Fruit fly (Drosophila melanogaster) whole organism, embryonic: Measurements from ENCODE around the gene CG16789.

Experiments
- CG16813 ChIP-seq: fragments of 200-800 bp; sonication (Bioruptor generic); IDR thresholded peaks from 3 replicates; pipeline ENCODE4 v1.3.6; 2022; ENCODE audit warnings: missing biosample characterization, missing genetic modification characterization; ENCODE audit not compliant: partially characterized antibody
- CG5245 ChIP-seq: fragments of 200-800 bp; sonication (Bioruptor generic); optimal IDR thresholded peaks from 3 replicates; lab custom pipeline; 2016; ENCODE audit warnings: missing biosample characterization, missing genetic modification characterization
- Six4 ChIP-seq: fragments of 200-800 bp; sonication (Bioruptor generic); optimal IDR thresholded peaks from 2 replicates; lab custom pipeline; 2016; ENCODE audit warnings: missing biosample characterization, missing genetic modification characterization

DNA sequence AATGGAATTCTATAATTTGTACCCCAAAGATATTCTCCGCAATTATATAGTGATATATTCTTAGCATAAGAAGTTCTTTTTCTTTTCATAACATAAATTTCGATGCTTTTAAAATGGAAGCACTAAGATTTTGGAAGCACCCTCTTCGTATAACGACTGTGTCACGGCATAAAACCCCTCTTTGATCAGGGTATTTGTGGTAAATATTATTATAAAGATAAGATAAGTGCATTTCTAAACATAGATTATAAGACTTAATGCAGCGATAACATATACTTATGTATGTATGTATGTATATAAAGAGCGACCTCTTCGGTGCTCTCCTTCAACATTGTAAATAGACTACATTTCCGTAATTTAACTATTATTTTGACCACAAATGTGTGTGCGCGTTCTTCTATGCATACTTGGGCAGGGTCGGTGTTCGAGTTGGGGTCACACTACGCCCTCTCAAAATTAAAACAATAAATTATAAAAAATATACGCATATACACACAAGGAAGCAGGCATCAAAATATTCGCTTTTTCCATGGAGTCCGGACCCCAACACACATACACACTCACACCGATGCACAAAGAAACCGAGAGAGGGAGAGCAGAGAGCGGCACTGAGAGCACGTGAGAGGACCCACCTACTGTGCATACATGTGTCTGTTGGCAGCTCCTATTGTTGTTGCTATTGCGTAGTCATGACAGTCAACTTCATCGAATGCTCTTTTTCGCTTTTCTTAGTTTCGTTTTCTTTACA is 15.6 kb upstream of the CG16789 start:
- TF ChIP-seq CG16813 (no peak), CG5245 (GFP tag; lab: Kevin White, UChicago) (no peak), Six4 (GFP tag; lab: Kevin White, UChicago) (no peak)
